Worm (Caenorhabditis elegans) whole organism, L4/young adult: ENCODE results near the gene T01E8.1.

Source experiments
- W03F9.2 ChIP-seq: fragments of 150-350 bp; optimal IDR thresholded peaks from 2 replicates; lab custom pipeline; 2014; ENCODE audit warnings: missing biosample characterization, missing genetic modification characterization
- him-1 ChIP-seq: sonication (generic microtip); optimal IDR thresholded peaks from 2 replicates; lab custom pipeline; 2016; ENCODE audit warnings: missing genotype, missing genetic modification reagents, missing genetic modification characterization, missing compliant biosample characterization

DNA sequence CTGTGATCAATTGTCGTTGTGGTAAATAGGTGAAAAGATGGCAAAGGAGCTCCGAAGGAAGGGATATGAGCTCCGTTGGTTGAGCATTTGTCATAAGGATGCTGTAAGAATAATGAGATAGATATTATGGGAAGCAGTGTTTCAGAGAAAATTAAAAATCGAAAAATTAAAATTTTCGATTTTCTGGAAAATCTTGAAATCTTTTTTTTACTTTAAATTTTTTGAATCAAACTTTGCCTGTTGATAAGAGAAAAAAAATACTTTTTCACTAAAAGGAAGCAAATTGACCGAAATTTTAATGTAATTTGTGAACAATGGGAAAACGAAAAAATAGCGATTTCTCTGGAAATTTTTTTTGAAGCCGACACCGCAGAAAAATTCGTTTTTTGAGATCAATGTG, 33.1 kb downstream of the T01E8.1 start, which contains the start of gene mec-15:
- TF ChIP-seq him-1 (tag; lab: Kevin White, UChicago) (no peak), W03F9.2 (no peak)
